Worm (Caenorhabditis elegans) whole organism, L1 larva: ENCODE data around the gene nlp-14.

Experiments
- C04F5.9 ChIP-seq: sonication (generic microtip); optimal IDR thresholded peaks from 2 replicates; lab custom pipeline; 2016; ENCODE audit warnings: missing genetic modification characterization, missing compliant biosample characterization
- C34B4.2 ChIP-seq: sonication (generic microtip); optimal IDR thresholded peaks from 2 replicates; lab custom pipeline; 2017; ENCODE audit warnings: mild to moderate bottlenecking, missing genetic modification characterization, missing compliant biosample characterization
- blmp-1 ChIP-seq: fragments of 150-350 bp; optimal IDR thresholded peaks from 2 replicates; lab custom pipeline; 2014; ENCODE audit warnings: missing biosample characterization, missing genetic modification characterization
- ceh-63 ChIP-seq: fragments of 200-800 bp; sonication (Bioruptor generic); optimal IDR thresholded peaks from 2 replicates; lab custom pipeline; 2018; ENCODE audit warnings: mild to moderate bottlenecking, missing genetic modification characterization, missing compliant biosample characterization
- ceh-90 ChIP-seq: sonication (generic microtip); optimal IDR thresholded peaks from 2 replicates; lab custom pipeline; 2016; ENCODE audit warnings: missing genetic modification characterization, missing compliant biosample characterization
- ces-1 ChIP-seq: fragments of 150-350 bp; optimal IDR thresholded peaks from 2 replicates; lab custom pipeline; 2014; ENCODE audit warnings: missing biosample characterization, missing genetic modification reagents, missing genetic modification characterization
- dsc-1 ChIP-seq: sonication (generic microtip); optimal IDR thresholded peaks from 2 replicates; lab custom pipeline; 2016; ENCODE audit warnings: mild to moderate bottlenecking, missing genetic modification characterization, missing compliant biosample characterization
- efl-1 ChIP-seq, 4 experiments: fragments of 150-350 bp; optimal IDR thresholded peaks in 3 of 4; peaks in 1 of 4; 1 replicate in 1 of 4; 2 replicates in 3 of 4; lab custom pipeline; 2014; ENCODE audit warnings: missing biosample characterization in 2 of 4, missing genetic modification characterization in 2 of 4, missing genetic modification reagents in 2 of 4
- efl-3 ChIP-seq: fragments of 200-800 bp; sonication (Bioruptor generic); optimal IDR thresholded peaks from 2 replicates; lab custom pipeline; 2018; ENCODE audit warnings: mild to moderate bottlenecking, missing genetic modification characterization, missing compliant biosample characterization
- elt-2 ChIP-seq: sonication (generic microtip); optimal IDR thresholded peaks from 2 replicates; lab custom pipeline; 2016; ENCODE audit warnings: missing genetic modification characterization, mild to moderate bottlenecking, inconsistent platforms, missing compliant biosample characterization, missing genetic modification reagents
- elt-3 ChIP-seq, 6 experiments: fragments of 150-350 bp in 1 of 6; sonication (generic microtip); optimal IDR thresholded peaks; 2 replicates each; lab custom pipeline; 2017 to 2018; ENCODE audit warnings: missing biosample characterization in 6 of 6, missing genetic modification characterization in 6 of 6, inconsistent platforms in 1 of 6
- fkh-10 ChIP-seq: sonication (generic microtip); optimal IDR thresholded peaks from 2 replicates; lab custom pipeline; 2017; ENCODE audit warnings: missing biosample characterization, missing genetic modification reagents, missing genetic modification characterization
- fkh-8 ChIP-seq: sonication (generic microtip); optimal IDR thresholded peaks from 2 replicates; lab custom pipeline; 2016; ENCODE audit warnings: mild to moderate bottlenecking, missing genetic modification characterization, missing compliant biosample characterization
- fos-1 ChIP-seq: fragments of 150-350 bp; optimal IDR thresholded peaks from 2 replicates; lab custom pipeline; 2014; ENCODE audit warnings: missing biosample characterization, missing genetic modification characterization
- hlh-17 ChIP-seq: fragments of 200-800 bp; sonication (Bioruptor generic); optimal IDR thresholded peaks from 2 replicates; lab custom pipeline; 2018; ENCODE audit warnings: missing genetic modification characterization, mild to moderate bottlenecking, missing compliant biosample characterization, moderate library complexity, borderline replicate concordance
- hpl-2 ChIP-seq: fragments of 150-350 bp; optimal IDR thresholded peaks from 2 replicates; lab custom pipeline; 2014; ENCODE audit warnings: missing biosample characterization, missing genetic modification reagents, missing genetic modification characterization
- isw-1 ChIP-seq: fragments of 200-800 bp; sonication (Bioruptor generic); IDR thresholded peaks from 2 replicates; pipeline ENCODE4 v1.3.6; 2022; ENCODE audit warnings: missing genetic modification characterization, missing compliant biosample characterization
- lin-13 ChIP-seq: fragments of 150-350 bp; optimal IDR thresholded peaks from 2 replicates; lab custom pipeline; 2014; ENCODE audit warnings: missing biosample characterization, missing genetic modification reagents, missing genetic modification characterization
- lin-14 ChIP-seq: fragments of 200-800 bp; sonication (Bioruptor generic); optimal IDR thresholded peaks from 2 replicates; lab custom pipeline; 2018; ENCODE audit warnings: mild to moderate bottlenecking, missing genetic modification characterization, moderate library complexity, missing compliant biosample characterization
- lin-35 ChIP-seq, 2 experiments: fragments of 150-350 bp; optimal IDR thresholded peaks; 2 replicates each; lab custom pipeline; 2014; ENCODE audit warnings: missing biosample characterization in 2 of 2, missing genetic modification characterization in 2 of 2, missing genetic modification reagents in 2 of 2
- lin-39 ChIP-seq: fragments of 150-350 bp; optimal IDR thresholded peaks from 2 replicates; lab custom pipeline; 2014; ENCODE audit warnings: missing biosample characterization, missing genetic modification reagents, missing genetic modification characterization
- lsy-2 ChIP-seq, 2 experiments: fragments of 150-350 bp; optimal IDR thresholded peaks; 2 replicates each; lab custom pipeline; 2014; ENCODE audit warnings: missing biosample characterization in 2 of 2, missing genetic modification characterization in 2 of 2
- nhr-28 ChIP-seq: fragments of 150-350 bp; optimal IDR thresholded peaks from 2 replicates; lab custom pipeline; 2014; ENCODE audit warnings: missing biosample characterization, missing genetic modification characterization
- nhr-84 ChIP-seq: sonication (generic microtip); optimal IDR thresholded peaks from 2 replicates; lab custom pipeline; 2017; ENCODE audit warnings: missing biosample characterization, missing genetic modification characterization
- nhr-85 ChIP-seq: sonication (generic microtip); peaks from one replicate; lab custom pipeline; 2016; ENCODE audit warnings: missing genetic modification characterization, inconsistent platforms, missing compliant biosample characterization
- pax-3 ChIP-seq: fragments of 200-800 bp; sonication (Bioruptor generic); optimal IDR thresholded peaks from 2 replicates; lab custom pipeline; 2018; ENCODE audit warnings: mild to moderate bottlenecking, missing genetic modification characterization, moderate library complexity, missing compliant biosample characterization
- pqm-1 ChIP-seq: sonication (generic microtip); optimal IDR thresholded peaks from 3 replicates; lab custom pipeline; 2017; ENCODE audit warnings: missing biosample characterization, missing genetic modification characterization
- skn-1 ChIP-seq: fragments of 150-350 bp; optimal IDR thresholded peaks from 2 replicates; lab custom pipeline; 2014; ENCODE audit warnings: missing biosample characterization, missing genetic modification characterization
- sox-4 ChIP-seq: sonication (generic microtip); optimal IDR thresholded peaks from 2 replicates; lab custom pipeline; 2016; ENCODE audit warnings: missing genetic modification characterization, missing compliant biosample characterization
- sup-37 ChIP-seq: fragments of 200-800 bp; sonication (Bioruptor generic); optimal IDR thresholded peaks from 2 replicates; lab custom pipeline; 2018; ENCODE audit warnings: mild to moderate bottlenecking, missing genetic modification characterization, missing compliant biosample characterization
- tlp-1 ChIP-seq: fragments of 150-350 bp; optimal IDR thresholded peaks from 2 replicates; lab custom pipeline; 2014; ENCODE audit warnings: missing biosample characterization, missing genetic modification characterization
- unc-30 ChIP-seq: sonication (generic microtip); optimal IDR thresholded peaks from 2 replicates; lab custom pipeline; 2017; ENCODE audit warnings: missing biosample characterization, missing genetic modification characterization
- unc-98 ChIP-seq: fragments of 200-800 bp; sonication (Bioruptor generic); IDR thresholded peaks from 2 replicates; pipeline ENCODE4 v1.3.6; 2022; ENCODE audit warnings: missing genetic modification characterization, missing compliant biosample characterization
- xbp-1 ChIP-seq: sonication (generic microtip); optimal IDR thresholded peaks from 2 replicates; lab custom pipeline; 2016; ENCODE audit warnings: missing genetic modification characterization, missing compliant biosample characterization
- zag-1 ChIP-seq: fragments of 150-350 bp; optimal IDR thresholded peaks from 2 replicates; lab custom pipeline; 2014; ENCODE audit warnings: missing biosample characterization, missing genetic modification characterization
- zip-4 ChIP-seq: fragments of 200-800 bp; sonication (Bioruptor generic); optimal IDR thresholded peaks from 2 replicates; lab custom pipeline; 2018; ENCODE audit warnings: mild to moderate bottlenecking, missing genetic modification characterization, moderate library complexity, missing compliant biosample characterization
- ztf-4 ChIP-seq: fragments of 150-350 bp; optimal IDR thresholded peaks from 2 replicates; lab custom pipeline; 2014; ENCODE audit warnings: missing biosample characterization, missing genetic modification characterization

nlp-14 gene

ce11 chrX:8890251-8890755 is 28.9 kb downstream of the nlp-14 start:
- no peak for TF ChIP-seq C04F5.9 (tag; lab: Kevin White, UChicago)
- no peak for TF ChIP-seq pqm-1 (tag; lab: Kevin White, UChicago)
- no peak for TF ChIP-seq lin-39 (tag; lab: Kevin White, UChicago)
- TF ChIP-seq efl-1 (optimal IDR thresholded peaks at IDR 0.05; lab: Kevin White, UChicago), result no peak
- TF ChIP-seq efl-1 (GFP tag; optimal IDR thresholded peaks at IDR 0.05 in 1 of 2; lab: Kevin White, UChicago), result peak in 1 of 2 experiments; percentile 70
- TF ChIP-seq blmp-1, result peak; percentile 85

DNA sequence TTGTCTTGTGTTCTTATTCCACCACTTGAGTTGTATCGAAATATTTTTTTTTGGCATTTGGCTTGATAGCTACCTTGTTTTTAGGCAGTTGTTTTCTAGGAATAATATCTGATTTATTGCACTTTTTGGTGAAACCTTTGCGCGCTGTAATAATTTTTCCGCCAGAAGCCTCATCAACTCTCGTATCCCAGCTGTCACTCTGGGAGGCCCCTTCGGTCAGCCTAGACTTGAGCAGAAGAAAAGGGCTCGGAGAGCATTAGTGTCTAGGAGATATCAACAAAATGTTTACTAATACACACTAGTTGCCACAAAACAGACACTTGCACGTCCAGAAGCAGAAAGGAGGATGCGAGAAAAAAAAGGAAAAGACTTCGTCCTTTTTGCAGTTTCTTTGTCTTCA is 30.4 kb downstream of the nlp-14 start:
- TF ChIP-seq lin-14 (GFP tag; lab: Kevin White, UChicago) (peak; percentile 26), unc-98 (GFP tag; lab: Robert Waterston, UW) (no peak), sox-4 (tag; lab: Kevin White, UChicago) (no peak), zag-1 (tag; lab: Kevin White, UChicago) (no peak), xbp-1 (tag; lab: Kevin White, UChicago) (no peak), ces-1 (GFP tag; lab: Kevin White, UChicago) (no peak), C04F5.9 (tag; lab: Kevin White, UChicago) (no peak), fos-1 (tag; lab: Kevin White, UChicago) (no peak), dsc-1 (tag; lab: Kevin White, UChicago) (peak; percentile 55), nhr-84 (tag; lab: Kevin White, UChicago) (no peak)

DNA sequence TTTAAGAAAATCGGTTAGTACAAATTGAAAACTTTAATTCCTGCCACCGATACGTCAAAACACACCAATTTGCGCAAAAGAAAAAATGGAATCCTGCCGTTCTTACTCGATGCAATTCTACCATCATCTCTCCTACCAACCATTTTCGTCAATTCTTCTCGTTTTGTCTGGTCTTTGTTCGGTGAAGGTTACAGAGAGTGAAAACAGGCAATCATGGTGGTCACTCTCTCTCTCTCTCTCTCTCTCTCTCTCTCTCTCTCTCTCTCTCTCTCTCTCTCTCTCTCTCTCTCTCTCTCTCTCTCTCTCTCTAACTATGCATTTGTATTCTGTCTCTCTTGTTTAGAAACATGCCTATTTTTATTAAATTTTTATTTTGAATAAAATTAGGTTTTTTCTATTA is 37.1 kb downstream of the nlp-14 start:
- no peak for TF ChIP-seq fkh-10 (GFP tag; lab: Kevin White, UChicago)
- TF ChIP-seq lin-35 (GFP tag; optimal IDR thresholded peaks at IDR 0.05; lab: Kevin White, UChicago), result no peak
- TF ChIP-seq lin-14 (GFP tag; lab: Kevin White, UChicago), result peak; percentile 10
- no peak for TF ChIP-seq ceh-90 (tag; lab: Kevin White, UChicago)
- TF ChIP-seq pax-3 (tag; lab: Kevin White, UChicago), result no peak
- TF ChIP-seq efl-1 (optimal IDR thresholded peaks at IDR 0.05; lab: Kevin White, UChicago), result no peak
- no peak for TF ChIP-seq efl-1 (GFP tag; optimal IDR thresholded peaks at IDR 0.05 in 1 of 2; lab: Kevin White, UChicago)
- peak; percentile 88 for TF ChIP-seq nhr-85 (tag; lab: Kevin White, UChicago)
- TF ChIP-seq hpl-2, result no peak
- TF ChIP-seq sup-37 (GFP tag; lab: Kevin White, UChicago), result no peak
- no peak for TF ChIP-seq elt-2 (tag; lab: Kevin White, UChicago)
- TF ChIP-seq ceh-63 (GFP tag; lab: Kevin White, UChicago), result no peak
- peak; percentile 76 for TF ChIP-seq blmp-1
- TF ChIP-seq lsy-2 (tag; optimal IDR thresholded peaks at IDR 0.05; lab: Kevin White, UChicago), result no peak
- no peak for TF ChIP-seq C04F5.9 (tag; lab: Kevin White, UChicago)
- TF ChIP-seq zag-1 (tag; lab: Kevin White, UChicago), result no peak
- TF ChIP-seq efl-3 (GFP tag; lab: Kevin White, UChicago), result no peak
- no peak for TF ChIP-seq zip-4
- TF ChIP-seq skn-1 (tag; lab: Kevin White, UChicago), result no peak

ce11 chrX:8879349-8879748 is 39.9 kb downstream of the nlp-14 start, which contains the start of gene C06E2.2:
TSS of gene C06E2.2 (plus strand) at chrX:8879649.
- TF ChIP-seq hlh-17 (GFP tag; lab: Kevin White, UChicago), result no peak
- TF ChIP-seq lin-39 (tag; lab: Kevin White, UChicago), result no peak
- no peak for TF ChIP-seq hpl-2
- TF ChIP-seq nhr-28, result no peak
- TF ChIP-seq tlp-1 (tag; lab: Kevin White, UChicago), result no peak
- no peak for TF ChIP-seq C34B4.2 (tag; lab: Kevin White, UChicago)
- TF ChIP-seq fos-1 (tag; lab: Kevin White, UChicago), result no peak
- TF ChIP-seq fkh-8 (tag; lab: Kevin White, UChicago), result no peak
- no peak for TF ChIP-seq ztf-4 (tag; lab: Kevin White, UChicago)
- no peak for TF ChIP-seq C04F5.9 (tag; lab: Kevin White, UChicago)
- no peak for TF ChIP-seq isw-1 (GFP tag; lab: Robert Waterston, UW)
- TF ChIP-seq efl-3 (GFP tag; lab: Kevin White, UChicago), result no peak
- TF ChIP-seq dsc-1 (tag; lab: Kevin White, UChicago), result no peak
- TF ChIP-seq lin-13, result no peak
- no peak for TF ChIP-seq elt-3 (tag; optimal IDR thresholded peaks at IDR 0.05; lab: Kevin White, UChicago)
- TF ChIP-seq unc-30 (tag; lab: Kevin White, UChicago), result no peak
